Fruit fly (Drosophila melanogaster): Measurements from ENCODE around the gene Pde11.

- TF ChIP-seq EcR (GFP tag; optimal IDR thresholded peaks at IDR 0.05) (no peak), CG8478 (optimal IDR thresholded peaks at IDR 0.05) (no peak)
These were observed 21.4 kb downstream of the Pde11 start for dm6 chr2L:18568715-18569114.

Data from whole organism.